Worm (Caenorhabditis elegans) whole organism, L2 larva: Measurements from ENCODE around the gene F54F2.7.

Experiments
- C34F6.9 ChIP-seq: fragments of 150-350 bp; optimal IDR thresholded peaks from 2 replicates; lab custom pipeline; 2014; ENCODE audit warnings: missing biosample characterization, missing genetic modification characterization
- F13H6.1 ChIP-seq: sonication (generic microtip); optimal IDR thresholded peaks from 2 replicates; lab custom pipeline; 2016; ENCODE audit warnings: missing genetic modification characterization, missing compliant biosample characterization
- R02D3.7 ChIP-seq: fragments of 150-350 bp; optimal IDR thresholded peaks from 2 replicates; lab custom pipeline; 2014; ENCODE audit warnings: missing biosample characterization, missing genetic modification characterization
- Y55F3AM.14 ChIP-seq: fragments of 200-800 bp; sonication (Bioruptor generic); optimal IDR thresholded peaks from 2 replicates; lab custom pipeline; 2018; ENCODE audit warnings: mild to moderate bottlenecking, missing genetic modification characterization, missing compliant biosample characterization
- ZK546.5 ChIP-seq: sonication (generic microtip); optimal IDR thresholded peaks from 2 replicates; lab custom pipeline; 2017; ENCODE audit warnings: missing biosample characterization, missing genetic modification characterization
- alr-1 ChIP-seq: fragments of 150-350 bp; optimal IDR thresholded peaks from 2 replicates; lab custom pipeline; 2014; ENCODE audit warnings: missing biosample characterization, missing genetic modification characterization
- aly-2 ChIP-seq: fragments of 150-350 bp; optimal IDR thresholded peaks from 2 replicates; lab custom pipeline; 2014; ENCODE audit warnings: missing biosample characterization, missing genetic modification characterization
- blmp-1 ChIP-seq: sonication (generic microtip); optimal IDR thresholded peaks from 2 replicates; lab custom pipeline; 2017; ENCODE audit warnings: missing genetic modification characterization, mild to moderate bottlenecking, missing compliant biosample characterization, antibody characterized with exemption, moderate library complexity; ENCODE audit not compliant: insufficient read depth
- ceh-16 ChIP-seq: fragments of 150-350 bp; optimal IDR thresholded peaks from 2 replicates; lab custom pipeline; 2014; ENCODE audit warnings: missing biosample characterization, missing genetic modification characterization
- ceh-82 ChIP-seq: fragments of 150-350 bp; optimal IDR thresholded peaks from 2 replicates; lab custom pipeline; 2014; ENCODE audit warnings: missing biosample characterization, missing genetic modification characterization
- crh-2 ChIP-seq: sonication (generic microtip); optimal IDR thresholded peaks from 2 replicates; lab custom pipeline; 2017; ENCODE audit warnings: missing biosample characterization, missing genetic modification characterization
- egl-27 ChIP-seq: sonication (generic microtip); optimal IDR thresholded peaks from 3 replicates; lab custom pipeline; 2017; ENCODE audit warnings: missing biosample characterization, missing genetic modification reagents, missing genetic modification characterization
- elt-1 ChIP-seq: fragments of 150-350 bp; optimal IDR thresholded peaks from 2 replicates; lab custom pipeline; 2014; ENCODE audit warnings: missing biosample characterization, missing genetic modification characterization
- elt-3 ChIP-seq: sonication (generic microtip); optimal IDR thresholded peaks from 2 replicates; lab custom pipeline; 2017; ENCODE audit warnings: missing biosample characterization, missing genetic modification characterization
- fos-1 ChIP-seq: fragments of 150-350 bp; optimal IDR thresholded peaks from 2 replicates; lab custom pipeline; 2014; ENCODE audit warnings: missing biosample characterization, missing genetic modification characterization
- gmeb-1 ChIP-seq: fragments of 150-350 bp; optimal IDR thresholded peaks from 2 replicates; lab custom pipeline; 2014; ENCODE audit warnings: missing biosample characterization, missing genetic modification characterization
- lin-11 ChIP-seq: fragments of 150-350 bp; sonication (generic microtip); optimal IDR thresholded peaks from 2 replicates; lab custom pipeline; 2014; ENCODE audit warnings: missing biosample characterization, missing genetic modification characterization, inconsistent platforms, mixed read lengths
- lin-13 ChIP-seq: fragments of 150-350 bp; optimal IDR thresholded peaks from 2 replicates; lab custom pipeline; 2014; ENCODE audit warnings: missing biosample characterization, missing genetic modification reagents, missing genetic modification characterization
- lsy-2 ChIP-seq, 2 experiments: fragments of 150-350 bp in 1 of 2; sonication (generic microtip) in 1 of 2; optimal IDR thresholded peaks; 2 replicates each; lab custom pipeline; 2014 to 2017; ENCODE audit warnings: missing biosample characterization in 2 of 2, missing genetic modification characterization in 2 of 2
- mab-5 ChIP-seq: fragments of 150-350 bp; optimal IDR thresholded peaks from 2 replicates; lab custom pipeline; 2014; ENCODE audit warnings: missing biosample characterization, missing genetic modification characterization
- mdl-1 ChIP-seq, 2 experiments: fragments of 150-350 bp in 1 of 2; sonication (generic microtip) in 1 of 2; optimal IDR thresholded peaks; 2 replicates each; lab custom pipeline; 2017; ENCODE audit warnings: missing biosample characterization in 2 of 2, missing genetic modification characterization in 2 of 2
- nhr-10 ChIP-seq: sonication (generic microtip); optimal IDR thresholded peaks from 2 replicates; lab custom pipeline; 2017; ENCODE audit warnings: missing biosample characterization, missing genetic modification characterization
- nhr-11 ChIP-seq: fragments of 150-350 bp; optimal IDR thresholded peaks from 2 replicates; lab custom pipeline; 2014; ENCODE audit warnings: missing biosample characterization, missing genetic modification characterization
- nhr-12 ChIP-seq: fragments of 150-350 bp; optimal IDR thresholded peaks from 2 replicates; lab custom pipeline; 2014; ENCODE audit warnings: missing biosample characterization, missing genetic modification characterization
- nhr-129 ChIP-seq: fragments of 150-350 bp; optimal IDR thresholded peaks from 2 replicates; lab custom pipeline; 2014; ENCODE audit warnings: missing biosample characterization, missing genetic modification characterization
- nhr-21 ChIP-seq: fragments of 150-350 bp; optimal IDR thresholded peaks from 2 replicates; lab custom pipeline; 2014; ENCODE audit warnings: missing biosample characterization, missing genetic modification characterization
- nhr-23 ChIP-seq: fragments of 150-350 bp; optimal IDR thresholded peaks from 2 replicates; lab custom pipeline; 2014; ENCODE audit warnings: missing biosample characterization, missing genetic modification reagents, missing genetic modification characterization
- nhr-25 ChIP-seq: fragments of 150-350 bp; sonication (generic microtip); optimal IDR thresholded peaks from 3 replicates; lab custom pipeline; 2014; ENCODE audit warnings: missing biosample characterization, missing genetic modification characterization
- nhr-6 ChIP-seq: fragments of 150-350 bp; optimal IDR thresholded peaks from 2 replicates; lab custom pipeline; 2014; ENCODE audit warnings: missing biosample characterization, missing genetic modification characterization
- peb-1 ChIP-seq: fragments of 150-350 bp; optimal IDR thresholded peaks from 2 replicates; lab custom pipeline; 2014; ENCODE audit warnings: missing biosample characterization, missing genetic modification characterization
- sem-4 ChIP-seq: fragments of 150-350 bp; optimal IDR thresholded peaks from 2 replicates; lab custom pipeline; 2014; ENCODE audit warnings: missing biosample characterization, missing genetic modification reagents, missing genetic modification characterization
- skn-1 ChIP-seq: sonication (generic microtip); optimal IDR thresholded peaks from 2 replicates; lab custom pipeline; 2017; ENCODE audit warnings: missing biosample characterization, missing genetic modification characterization
- sma-3 ChIP-seq: sonication (generic microtip); optimal IDR thresholded peaks from 2 replicates; lab custom pipeline; 2016; ENCODE audit warnings: missing genetic modification reagents, missing genetic modification characterization, missing compliant biosample characterization
- unc-39 ChIP-seq: fragments of 150-350 bp; optimal IDR thresholded peaks from 2 replicates; lab custom pipeline; 2014; ENCODE audit warnings: missing biosample characterization, missing genetic modification characterization
- unc-62 ChIP-seq: fragments of 150-350 bp; optimal IDR thresholded peaks from 2 replicates; lab custom pipeline; 2014; ENCODE audit warnings: missing biosample characterization, missing genetic modification reagents, missing genetic modification characterization
- zag-1 ChIP-seq: fragments of 150-350 bp; optimal IDR thresholded peaks from 2 replicates; lab custom pipeline; 2014; ENCODE audit warnings: missing biosample characterization, missing genetic modification characterization
- ztf-1 ChIP-seq: fragments of 200-800 bp; sonication (Bioruptor generic); conservative IDR thresholded peaks from 2 replicates; pipeline ENCODE4 v1.3.6; 2022; ENCODE audit warnings: missing genetic modification characterization, missing compliant biosample characterization
- ztf-11 ChIP-seq: sonication (generic microtip); optimal IDR thresholded peaks from 2 replicates; lab custom pipeline; 2017; ENCODE audit warnings: missing biosample characterization, missing genetic modification characterization
- ztf-4 ChIP-seq: fragments of 150-350 bp; optimal IDR thresholded peaks from 2 replicates; lab custom pipeline; 2014; ENCODE audit warnings: missing biosample characterization, missing genetic modification characterization

Gene F54F2.7

ce11 chrIII:8767292-8767829 lies 39.8 kb downstream of the F54F2.7 start, which contains the start of gene mig-22:
Gene mig-22 (minus strand): TSS chrIII:8767342.
- peak; percentile 33 for TF ChIP-seq blmp-1
- peak; percentile 17 for TF ChIP-seq nhr-25 (tag; lab: Kevin White, UChicago)
- peak; percentile 7 for TF ChIP-seq nhr-129 (tag; lab: Kevin White, UChicago)
- TF ChIP-seq elt-3 (tag; lab: Kevin White, UChicago), result no peak

- TF ChIP-seq zag-1 (tag; lab: Kevin White, UChicago), result no peak
- TF ChIP-seq nhr-12, result no peak
- no peak for TF ChIP-seq gmeb-1 (tag; lab: Kevin White, UChicago)
- no peak for TF ChIP-seq ztf-1 (GFP tag; lab: Robert Waterston, UW)
- TF ChIP-seq sma-3, result no peak
- no peak for TF ChIP-seq lsy-2 (tag; optimal IDR thresholded peaks at IDR 0.05; lab: Kevin White, UChicago)
- TF ChIP-seq sem-4 (tag; lab: Kevin White, UChicago), result no peak
- no peak for TF ChIP-seq egl-27
- no peak for TF ChIP-seq elt-1 (tag; lab: Kevin White, UChicago)
- TF ChIP-seq lin-11 (tag; lab: Kevin White, UChicago), result no peak
- TF ChIP-seq mdl-1 (tag; optimal IDR thresholded peaks at IDR 0.05; lab: Kevin White, UChicago), result no peak
- TF ChIP-seq nhr-11, result no peak
- TF ChIP-seq peb-1, result no peak
- TF ChIP-seq skn-1 (tag; lab: Kevin White, UChicago), result no peak
- no peak for TF ChIP-seq aly-2 (tag; lab: Kevin White, UChicago)
- no peak for TF ChIP-seq nhr-6 (tag; lab: Kevin White, UChicago)
These were observed 40.7 kb downstream of the F54F2.7 start for ce11 chrIII:8766467-8766866.

- no peak for TF ChIP-seq elt-1 (tag; lab: Kevin White, UChicago)
- no peak for TF ChIP-seq peb-1
- no peak for TF ChIP-seq ztf-4 (tag; lab: Kevin White, UChicago)
- TF ChIP-seq nhr-23 (tag; lab: Kevin White, UChicago), result no peak
- no peak for TF ChIP-seq ceh-16
- TF ChIP-seq fos-1 (tag; lab: Kevin White, UChicago), result no peak
- TF ChIP-seq, all 48 proteins: peak for 0
These were observed 42.1 kb downstream of the F54F2.7 start for ce11 chrIII:8765030-8765429.

- no peak for TF ChIP-seq C34F6.9 (tag; lab: Kevin White, UChicago)
- no peak for TF ChIP-seq nhr-129 (tag; lab: Kevin White, UChicago)
- TF ChIP-seq skn-1 (tag; lab: Kevin White, UChicago), result no peak
- no peak for TF ChIP-seq gmeb-1 (tag; lab: Kevin White, UChicago)
- TF ChIP-seq nhr-21 (tag; lab: Kevin White, UChicago), result no peak
- no peak for TF ChIP-seq blmp-1
- no peak for TF ChIP-seq ZK546.5 (tag; lab: Kevin White, UChicago)
- TF ChIP-seq F13H6.1 (tag; lab: Kevin White, UChicago), result no peak
- TF ChIP-seq egl-27, result no peak
- no peak for TF ChIP-seq R02D3.7 (tag; lab: Kevin White, UChicago)
- TF ChIP-seq unc-62, result no peak
- no peak for TF ChIP-seq nhr-10 (tag; lab: Kevin White, UChicago)
- TF ChIP-seq elt-3 (tag; lab: Kevin White, UChicago), result no peak
- TF ChIP-seq aly-2 (tag; lab: Kevin White, UChicago), result no peak
- no peak for TF ChIP-seq ceh-82 (tag; lab: Kevin White, UChicago)
- TF ChIP-seq zag-1 (tag; lab: Kevin White, UChicago), result no peak
- TF ChIP-seq ztf-11 (tag; lab: Kevin White, UChicago), result no peak
- no peak for TF ChIP-seq ceh-16
- no peak for TF ChIP-seq crh-2 (tag; lab: Kevin White, UChicago)
- TF ChIP-seq alr-1 (tag; lab: Kevin White, UChicago), result no peak
These were observed 44.0 kb downstream of the F54F2.7 start for ce11 chrIII:8763111-8763510.

ce11 chrIII:8762016-8762415 lies 45.1 kb downstream of the F54F2.7 start:
- TF ChIP-seq nhr-12, result no peak
- no peak for TF ChIP-seq elt-3 (tag; lab: Kevin White, UChicago)
- TF ChIP-seq elt-1 (tag; lab: Kevin White, UChicago), result no peak
- no peak for TF ChIP-seq nhr-23 (tag; lab: Kevin White, UChicago)
- TF ChIP-seq nhr-11, result no peak
- no peak for TF ChIP-seq mab-5 (tag; lab: Kevin White, UChicago)
- no peak for TF ChIP-seq blmp-1
- no peak for TF ChIP-seq egl-27
- no peak for TF ChIP-seq unc-39 (tag; lab: Kevin White, UChicago)
- no peak for TF ChIP-seq Y55F3AM.14
- no peak for TF ChIP-seq lin-13 (GFP tag; lab: Kevin White, UChicago)
- TF ChIP-seq lsy-2 (tag; optimal IDR thresholded peaks at IDR 0.05; lab: Kevin White, UChicago), result no peak
- no peak for TF ChIP-seq nhr-21 (tag; lab: Kevin White, UChicago)
- no peak for TF ChIP-seq C34F6.9 (tag; lab: Kevin White, UChicago)
